Fruit fly (Drosophila melanogaster) whole organism, embryonic: ENCODE measurements around the gene Phb1.

Experiments used
- Ada2b ChIP-seq: fragments of 200-800 bp; sonication (Bioruptor generic); IDR thresholded peaks from 2 replicates; pipeline ENCODE4 v1.3.6; 2022; ENCODE audit warnings: missing biosample characterization, missing genetic modification characterization
- CG10274 ChIP-seq: fragments of 200-800 bp; sonication (Bioruptor generic); optimal IDR thresholded peaks from 3 replicates; lab custom pipeline; 2017; ENCODE audit warnings: missing biosample characterization, mild to moderate bottlenecking, missing genetic modification characterization
- CG10565 ChIP-seq: fragments of 200-800 bp; sonication (Bioruptor generic); optimal IDR thresholded peaks from 3 replicates; lab custom pipeline; 2016; ENCODE audit warnings: missing biosample characterization, mild to moderate bottlenecking, missing genetic modification characterization
- CG10654 ChIP-seq: fragments of 200-800 bp; sonication (Bioruptor generic); optimal IDR thresholded peaks from 2 replicates; lab custom pipeline; 2016; ENCODE audit warnings: missing biosample characterization, missing genetic modification characterization
- CG1233 ChIP-seq: fragments of 200-800 bp; sonication (Bioruptor generic); optimal IDR thresholded peaks from 4 replicates; lab custom pipeline; 2018; ENCODE audit warnings: missing biosample characterization, mild to moderate bottlenecking, missing genetic modification characterization
- CG14014 ChIP-seq: fragments of 200-800 bp; sonication (Bioruptor generic); IDR thresholded peaks from 2 replicates; pipeline ENCODE4 v1.3.6; 2022; ENCODE audit warnings: missing biosample characterization, missing genetic modification characterization
- CG15073 ChIP-seq: fragments of 200-800 bp; sonication (Bioruptor generic); optimal IDR thresholded peaks from 2 replicates; lab custom pipeline; 2016; ENCODE audit warnings: missing biosample characterization, missing genetic modification characterization
- CG15696 ChIP-seq: fragments of 200-800 bp; sonication (Bioruptor generic); optimal IDR thresholded peaks from 2 replicates; lab custom pipeline; 2019; ENCODE audit warnings: missing biosample characterization, mild to moderate bottlenecking, missing genetic modification characterization, moderate library complexity
- CG1602 ChIP-seq: fragments of 200-800 bp; sonication (Bioruptor generic); optimal IDR thresholded peaks from 3 replicates; lab custom pipeline; 2016; ENCODE audit warnings: missing biosample characterization, missing genetic modification characterization
- CG16863 ChIP-seq: fragments of 200-800 bp; sonication (Bioruptor generic); optimal IDR thresholded peaks from 3 replicates; lab custom pipeline; 2016; ENCODE audit warnings: missing biosample characterization, missing genetic modification characterization
- CG17328 ChIP-seq: fragments of 200-800 bp; sonication (Bioruptor generic); IDR thresholded peaks from 2 replicates; pipeline ENCODE4 v1.3.6; 2022; ENCODE audit warnings: missing biosample characterization, missing genetic modification characterization
- CG18764 ChIP-seq: fragments of 200-800 bp; sonication (Bioruptor generic); optimal IDR thresholded peaks from 3 replicates; lab custom pipeline; 2016; ENCODE audit warnings: missing biosample characterization, missing genetic modification characterization
- CG32532 ChIP-seq: fragments of 200-800 bp; sonication (Bioruptor generic); IDR thresholded peaks from 2 replicates; pipeline ENCODE4 v1.3.6; 2022; ENCODE audit warnings: missing biosample characterization, missing genetic modification characterization
- CG32772 ChIP-seq: fragments of 200-800 bp; sonication (Bioruptor generic); IDR thresholded peaks from 2 replicates; pipeline ENCODE4 v1.3.6; 2022; ENCODE audit warnings: missing biosample characterization, missing genetic modification characterization
- CG3407 ChIP-seq: fragments of 200-800 bp; sonication (Bioruptor generic); optimal IDR thresholded peaks from 2 replicates; lab custom pipeline; 2018; ENCODE audit warnings: missing biosample characterization, mild to moderate bottlenecking, missing genetic modification characterization
- CG42726 ChIP-seq: fragments of 200-800 bp; sonication (Bioruptor generic); IDR thresholded peaks from 2 replicates; pipeline ENCODE4 v1.3.6; 2022; ENCODE audit warnings: missing biosample characterization, missing genetic modification characterization; ENCODE audit not compliant: partially characterized antibody
- CG5245 ChIP-seq: fragments of 200-800 bp; sonication (Bioruptor generic); optimal IDR thresholded peaks from 3 replicates; lab custom pipeline; 2016; ENCODE audit warnings: missing biosample characterization, missing genetic modification characterization
- CG6654 ChIP-seq: fragments of 200-800 bp; sonication (Bioruptor generic); optimal IDR thresholded peaks from 2 replicates; lab custom pipeline; 2017; ENCODE audit warnings: missing biosample characterization, mild to moderate bottlenecking, missing genetic modification characterization
- CG7963 ChIP-seq: fragments of 200-800 bp; sonication (Bioruptor generic); IDR thresholded peaks from 3 replicates; pipeline ENCODE4 v1.3.6; 2022; ENCODE audit warnings: missing biosample characterization, missing genetic modification characterization; ENCODE audit not compliant: partially characterized antibody
- CG9215 ChIP-seq: fragments of 200-800 bp; sonication (Bioruptor generic); IDR thresholded peaks from 2 replicates; pipeline ENCODE4 v1.3.6; 2022; ENCODE audit warnings: missing biosample characterization, missing genetic modification characterization
- CG9797 ChIP-seq: fragments of 200-800 bp; sonication (Bioruptor generic); optimal IDR thresholded peaks from 3 replicates; lab custom pipeline; 2018; ENCODE audit warnings: missing biosample characterization, mild to moderate bottlenecking, missing genetic modification characterization
- D19B ChIP-seq: fragments of 200-800 bp; sonication (Bioruptor generic); optimal IDR thresholded peaks from 2 replicates; lab custom pipeline; 2017; ENCODE audit warnings: missing biosample characterization, mild to moderate bottlenecking, missing genetic modification characterization
- Deaf1 ChIP-seq: fragments of 200-800 bp; optimal IDR thresholded peaks from 3 replicates; lab custom pipeline; 2019; ENCODE audit warnings: missing biosample characterization, mild to moderate bottlenecking, missing genetic modification characterization, moderate library complexity
- Doc3 ChIP-seq: fragments of 200-800 bp; sonication (Bioruptor generic); IDR thresholded peaks from 3 replicates; pipeline ENCODE4 v1.3.6; 2022; ENCODE audit warnings: missing biosample characterization, missing genetic modification characterization; ENCODE audit not compliant: partially characterized antibody
- Gug ChIP-seq: fragments of 200-800 bp; sonication (Bioruptor generic); IDR thresholded peaks from 4 replicates; pipeline ENCODE4 v1.3.6; 2022; ENCODE audit warnings: missing biosample characterization, missing genetic modification characterization
- H2.0 ChIP-seq: fragments of 200-800 bp; sonication (Bioruptor generic); IDR thresholded peaks from 2 replicates; pipeline ENCODE4 v1.3.6; 2022; ENCODE audit warnings: missing biosample characterization, missing genetic modification characterization
- HHEX ChIP-seq: fragments of 200-800 bp; sonication (Bioruptor generic); optimal IDR thresholded peaks from 3 replicates; lab custom pipeline; 2017; ENCODE audit warnings: missing biosample characterization, mild to moderate bottlenecking, missing genetic modification characterization, missing genetic modification reagents
- Hsf ChIP-seq: fragments of 200-800 bp; sonication (Bioruptor generic); optimal IDR thresholded peaks from 3 replicates; lab custom pipeline; 2016; ENCODE audit warnings: missing biosample characterization, missing genetic modification characterization
- Max ChIP-seq: fragments of 200-800 bp; sonication (Bioruptor generic); optimal IDR thresholded peaks from 2 replicates; lab custom pipeline; 2016; ENCODE audit warnings: missing biosample characterization, mild to moderate bottlenecking, missing genetic modification characterization
- Neu2 ChIP-seq: fragments of 200-800 bp; sonication (Bioruptor generic); optimal IDR thresholded peaks from 3 replicates; lab custom pipeline; 2016; ENCODE audit warnings: missing biosample characterization, missing genetic modification characterization, borderline replicate concordance
- NfI ChIP-seq: fragments of 200-800 bp; sonication (Bioruptor generic); optimal IDR thresholded peaks from 3 replicates; lab custom pipeline; 2018; ENCODE audit warnings: missing biosample characterization, mild to moderate bottlenecking, missing genetic modification characterization, moderate library complexity
- Sin3A ChIP-seq: fragments of >200 bp; optimal IDR thresholded peaks from 2 replicates; lab custom pipeline; 2018
- Stat92E ChIP-seq, 3 experiments: fragments of >200 bp in 2 of 3; fragments of 200-800 bp in 1 of 3; sonication (Bioruptor generic) in 1 of 3; optimal IDR thresholded peaks; 2 replicates each; lab custom pipeline; 2017 to 2019; ENCODE audit warnings: missing biosample characterization in 3 of 3, missing genetic modification characterization in 3 of 3, mild to moderate bottlenecking in 1 of 3, moderate library complexity in 1 of 3
- ash1 ChIP-seq: fragments of 200-800 bp; sonication (Bioruptor generic); optimal IDR thresholded peaks from 2 replicates; lab custom pipeline; 2018; ENCODE audit warnings: missing biosample characterization, mild to moderate bottlenecking, missing genetic modification characterization
- cas ChIP-seq: fragments of 200-800 bp; sonication (Bioruptor generic); IDR thresholded peaks from 2 replicates; pipeline ENCODE4 v1.3.6; 2022; ENCODE audit warnings: missing biosample characterization, missing genetic modification characterization
- crc ChIP-seq: fragments of 200-800 bp; sonication (Bioruptor generic); optimal IDR thresholded peaks from 2 replicates; lab custom pipeline; 2016; ENCODE audit warnings: missing biosample characterization, missing genetic modification characterization
- ewg ChIP-seq: fragments of 200-800 bp; sonication (Bioruptor generic); optimal IDR thresholded peaks from 3 replicates; lab custom pipeline; 2017; ENCODE audit warnings: mild to moderate bottlenecking, missing biosample characterization, missing genetic modification reagents, missing genetic modification characterization
- ham ChIP-seq: fragments of 200-800 bp; sonication (Bioruptor generic); IDR thresholded peaks from 2 replicates; pipeline ENCODE4 v1.3.6; 2022; ENCODE audit warnings: missing biosample characterization, missing genetic modification characterization
- oc ChIP-seq: fragments of 200-800 bp; sonication (Bioruptor generic); optimal IDR thresholded peaks from 2 replicates; lab custom pipeline; 2018; ENCODE audit warnings: missing biosample characterization, mild to moderate bottlenecking, missing genetic modification characterization, moderate library complexity
- p53 ChIP-seq: fragments of 200-800 bp; sonication (Bioruptor generic); optimal IDR thresholded peaks from 2 replicates; lab custom pipeline; 2016; ENCODE audit warnings: missing biosample characterization, missing genetic modification characterization
- pan ChIP-seq, 4 experiments: fragments of >200 bp in 3 of 4; fragments of 200-800 bp in 1 of 4; sonication (Bioruptor generic) in 1 of 4; optimal IDR thresholded peaks in 3 of 4; IDR thresholded peaks in 1 of 4; 2 replicates each; pipeline versions ENCODE4 v1.3.6 to Lab custom; 2017 to 2022; ENCODE audit warnings: missing biosample characterization in 2 of 4, missing genetic modification characterization in 2 of 4, mixed read lengths in 1 of 4
- ro ChIP-seq: fragments of 200-800 bp; sonication (Bioruptor generic); IDR thresholded peaks from 2 replicates; pipeline ENCODE4 v1.3.6; 2022; ENCODE audit warnings: missing biosample characterization, missing genetic modification characterization
- sc ChIP-seq, 3 experiments: fragments of >200 bp in 2 of 3; fragments of 200-800 bp in 1 of 3; sonication (Bioruptor generic) in 1 of 3; optimal IDR thresholded peaks; 2 replicates in 2 of 3; 3 replicates in 1 of 3; lab custom pipeline; 2017; ENCODE audit warnings: mild to moderate bottlenecking in 1 of 3, missing biosample characterization in 1 of 3, missing genetic modification characterization in 1 of 3, missing genetic modification reagents in 1 of 3
- slbo ChIP-seq: fragments of 200-800 bp; sonication (Bioruptor generic); IDR thresholded peaks from 2 replicates; pipeline ENCODE4 v1.3.6; 2022; ENCODE audit warnings: missing biosample characterization, missing genetic modification characterization
- tll ChIP-seq, 2 experiments: fragments of 200-800 bp in 1 of 2; fragments of >200 bp in 1 of 2; sonication (Bioruptor generic) in 1 of 2; optimal IDR thresholded peaks; 2 replicates each; lab custom pipeline; 2017 to 2019; ENCODE audit warnings: missing biosample characterization in 2 of 2, missing genetic modification characterization in 2 of 2, mild to moderate bottlenecking in 1 of 2, moderate library complexity in 1 of 2
- yki ChIP-seq: fragments of >200 bp; optimal IDR thresholded peaks from 3 replicates; lab custom pipeline; 2018
- zen ChIP-seq: fragments of 200-800 bp; sonication (Bioruptor generic); optimal IDR thresholded peaks from 3 replicates; lab custom pipeline; 2018; ENCODE audit warnings: missing biosample characterization, mild to moderate bottlenecking, missing genetic modification characterization, moderate library complexity
- zen2 ChIP-seq: fragments of 200-800 bp; sonication (Bioruptor generic); IDR thresholded peaks from 3 replicates; pipeline ENCODE4 v1.3.6; 2022; ENCODE audit warnings: missing biosample characterization, missing genetic modification characterization; ENCODE audit not compliant: partially characterized antibody

The Phb1 gene

dm6 chr2L:19141435-19142126 lies 17.9 kb upstream of the Phb1 start (continued):
- peak; percentile 70 for TF ChIP-seq NfI (GFP tag; lab: Kevin White, UChicago)
- peak; percentile 45 for TF ChIP-seq CG16863 (GFP tag; lab: Kevin White, UChicago)
- no peak for TF ChIP-seq CG7963 (GFP tag; lab: Robert Waterston, UW)
- TF ChIP-seq Sin3A (lab: Kevin White, UChicago) = no peak
- TF ChIP-seq Doc3 (GFP tag; lab: Robert Waterston, UW) = no peak
- no peak for TF ChIP-seq ash1 (GFP tag; lab: Kevin White, UChicago)
- no peak for TF ChIP-seq Ada2b
- peak; percentile 28 for TF ChIP-seq CG15696
- no peak; the same call in 1 of the 2 replicates for TF ChIP-seq CG14014 (GFP tag; lab: Robert Waterston, UW)
- TF ChIP-seq tll (GFP tag; optimal IDR thresholded peaks at IDR 0.05; lab: Kevin White, UChicago) = no peak
- no peak for TF ChIP-seq pan (optimal IDR thresholded peaks at IDR 0.05; lab: Kevin White, UChicago)
- TF ChIP-seq pan (GFP tag; optimal IDR thresholded peaks at IDR 0.05 in 1 of 2, IDR thresholded peaks at IDR 0.05 in 1 of 2) = peak in 1 of 2 experiments; percentile 44
- TF ChIP-seq CG10565 (GFP tag; lab: Kevin White, UChicago) = no peak
- peak; percentile 26 for TF ChIP-seq CG10654 (GFP tag; lab: Kevin White, UChicago)
- TF ChIP-seq slbo (GFP tag; lab: Robert Waterston, UW) = peak; percentile 69
- TF ChIP-seq oc (tag; lab: Kevin White, UChicago) = peak; percentile 13
- TF ChIP-seq D19B (GFP tag; lab: Kevin White, UChicago) = peak; percentile 72
- TF ChIP-seq p53 (GFP tag; lab: Kevin White, UChicago) = peak; percentile 17
- TF ChIP-seq CG6654 (GFP tag; lab: Kevin White, UChicago) = peak; percentile 51
- TF ChIP-seq Max (GFP tag; lab: Kevin White, UChicago) = peak; percentile 59
- TF ChIP-seq Deaf1 (tag; lab: Kevin White, UChicago) = peak; percentile 19
- TF ChIP-seq CG3407 (GFP tag; lab: Kevin White, UChicago) = peak; percentile 54
- peak; percentile 64 for TF ChIP-seq CG1233
- no peak for TF ChIP-seq CG32772
- peak; percentile 51 for TF ChIP-seq CG18764
- peak; percentile 48; the same call in 1 of the 4 replicates for TF ChIP-seq Gug
- no peak for TF ChIP-seq Neu2 (GFP tag; lab: Kevin White, UChicago)
- no peak for TF ChIP-seq yki
- peak; percentile 79 for TF ChIP-seq HHEX (GFP tag; lab: Kevin White, UChicago)
- TF ChIP-seq sc (optimal IDR thresholded peaks at IDR 0.05; lab: Kevin White, UChicago) = no peak
- peak; percentile 55 for TF ChIP-seq sc (GFP tag; optimal IDR thresholded peaks at IDR 0.05; lab: Kevin White, UChicago)
- TF ChIP-seq crc (GFP tag; lab: Kevin White, UChicago) = peak; percentile 47
- no peak for TF ChIP-seq ro (GFP tag; lab: Robert Waterston, UW)
- peak; percentile 65 for TF ChIP-seq CG10274 (GFP tag; lab: Kevin White, UChicago)
- no peak for TF ChIP-seq ham (GFP tag; lab: Robert Waterston, UW)
- no peak for TF ChIP-seq H2.0 (GFP tag; lab: Robert Waterston, UW)
- no peak for TF ChIP-seq zen2 (GFP tag; lab: Robert Waterston, UW)
- TF ChIP-seq cas (GFP tag; lab: Robert Waterston, UW) = no peak
- TF ChIP-seq CG17328 (GFP tag; lab: Robert Waterston, UW) = peak; percentile 44
- peak; percentile 69 for TF ChIP-seq CG1602 (GFP tag; lab: Kevin White, UChicago)
- no peak for TF ChIP-seq CG9797 (GFP tag; lab: Kevin White, UChicago)
- no peak for TF ChIP-seq CG15073 (GFP tag; lab: Kevin White, UChicago)
- TF ChIP-seq zen = peak; percentile 46
- TF ChIP-seq Stat92E (GFP tag; optimal IDR thresholded peaks at IDR 0.05; lab: Kevin White, UChicago) = peak in 1 of 3 experiments; percentile 5
- TF ChIP-seq CG9215 (GFP tag; lab: Robert Waterston, UW) = peak; percentile 57
- peak; percentile 70 for TF ChIP-seq Hsf (GFP tag; lab: Kevin White, UChicago)
- peak; percentile 67 for TF ChIP-seq CG32532 (GFP tag; lab: Robert Waterston, UW)
- TF ChIP-seq ewg (GFP tag; lab: Kevin White, UChicago) = peak; percentile 51
- no peak for TF ChIP-seq CG42726 (GFP tag; lab: Robert Waterston, UW)
- TF ChIP-seq CG5245 (GFP tag; lab: Kevin White, UChicago) = peak; percentile 36
